Worm (Caenorhabditis elegans): ENCODE results near the gene C27B7.7.
A peak's percentile ranks its signal among the peaks of the same experiment; 100 is the strongest.

C27B7.7 gene

DNA sequence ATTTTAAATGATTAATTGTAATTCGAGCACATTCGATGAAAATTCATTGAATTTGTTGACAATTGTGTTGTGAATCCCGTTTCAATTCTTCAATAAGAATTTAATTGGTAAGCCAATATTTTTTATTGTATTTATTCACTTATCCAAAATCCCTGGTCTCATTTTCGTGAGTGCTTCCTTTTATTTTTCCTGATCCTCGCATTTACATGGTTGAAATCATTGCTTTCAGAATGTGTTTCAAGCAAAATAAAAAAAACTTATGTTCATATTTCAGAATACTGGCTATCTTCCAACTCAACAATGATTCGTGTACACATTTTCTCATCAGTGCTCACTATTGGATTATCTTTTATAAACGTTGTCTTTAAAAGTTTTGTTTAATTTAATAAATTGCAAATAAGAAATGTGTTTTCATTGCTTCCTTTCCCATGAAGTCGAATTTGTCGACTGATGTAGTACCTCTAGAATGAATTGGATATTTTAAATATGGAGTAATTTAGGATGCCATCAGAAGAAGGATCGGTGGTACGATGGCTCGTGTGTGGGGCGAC, 23.2 kb downstream of the C27B7.7 start, which contains the start of the genes D1046.18 and slc-25A26:
TSS of gene D1046.18 (plus strand) at position 301 of the 551 bp plus-strand sequence.
TSS of gene slc-25A26 (plus strand) at position 501 of the 551 bp plus-strand sequence.
- TF ChIP-seq lin-40 (tag; optimal IDR thresholded peaks at IDR 0.05) (no peak), nhr-90 (tag; optimal IDR thresholded peaks at IDR 0.05) (no peak)

DNA sequence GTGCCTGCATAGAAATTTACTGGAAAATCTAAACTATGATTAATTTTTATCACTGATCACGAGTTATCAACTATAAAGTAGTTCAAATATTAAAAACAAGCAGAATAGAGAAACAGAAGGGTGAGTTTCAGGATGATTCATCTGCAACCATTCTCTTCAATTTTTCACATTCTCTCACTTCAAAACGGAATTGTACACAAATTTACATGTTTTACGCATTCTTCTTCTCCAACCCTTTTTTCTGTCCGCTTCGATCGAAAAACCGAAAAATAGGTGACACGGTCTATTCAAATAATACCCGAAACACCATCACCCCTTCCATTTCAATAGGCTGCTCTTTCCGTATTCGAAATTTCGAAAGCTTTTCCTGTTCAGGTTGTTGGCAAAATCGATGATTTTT, 26.7 kb downstream of the C27B7.7 start, which contains the start of gene D1046.4:
TSS of gene D1046.4 (plus strand) at position 301 of the 400 bp plus-strand sequence.
- TF ChIP-seq zim-3 (tag; optimal IDR thresholded peaks at IDR 0.05): no peak
- no peak for TF ChIP-seq nhr-27 (tag; optimal IDR thresholded peaks at IDR 0.05)
- TF ChIP-seq F57C9.4 (tag; optimal IDR thresholded peaks at IDR 0.05): no peak
- TF ChIP-seq egl-18 (GFP tag; IDR thresholded peaks at IDR 0.05): no peak

DNA sequence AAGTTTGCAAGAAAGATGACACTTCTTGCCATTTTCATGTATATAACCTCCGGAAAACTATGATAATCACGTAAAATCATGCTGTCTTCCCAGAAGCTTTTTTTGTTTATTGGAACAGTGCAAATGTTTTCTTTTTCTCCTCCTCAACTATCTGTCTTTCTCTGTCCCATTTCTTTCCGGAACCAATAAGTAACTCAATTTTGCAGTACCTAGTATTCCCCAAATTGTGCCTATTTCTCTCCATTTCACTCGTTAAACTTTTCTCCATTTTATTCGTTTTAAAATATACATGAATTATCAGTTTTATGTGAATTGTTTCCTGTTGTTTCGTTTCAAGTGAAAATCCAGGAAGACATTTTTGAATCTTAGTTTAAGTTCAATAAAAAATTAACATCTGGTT, 36.6 kb downstream of the C27B7.7 start:
- TF ChIP-seq snpc-1.3 (tag; optimal IDR thresholded peaks at IDR 0.05; ENCODE audit: insufficient read depth): no peak
- TF ChIP-seq madf-8 (GFP tag; conservative IDR thresholded peaks at IDR 0.05): no peak
- TF ChIP-seq ekl-4 (GFP tag; IDR thresholded peaks at IDR 0.05): no peak
- TF ChIP-seq D2030.7 (GFP tag; IDR thresholded peaks at IDR 0.05): no peak
- TF ChIP-seq T26A5.8 (tag; optimal IDR thresholded peaks at IDR 0.05): no peak
- TF ChIP-seq lag-1 (GFP tag; IDR thresholded peaks at IDR 0.05): no peak
- TF ChIP-seq unc-130 (GFP tag; optimal IDR thresholded peaks at IDR 0.05): no peak
- TF ChIP-seq ztf-18 (tag; optimal IDR thresholded peaks at IDR 0.05): no peak
- TF ChIP-seq bed-2 (GFP tag; IDR thresholded peaks at IDR 0.05): no peak
- no peak for TF ChIP-seq nfyb-1 (GFP tag; IDR thresholded peaks at IDR 0.05)
- TF ChIP-seq F10E7.11 (tag; optimal IDR thresholded peaks at IDR 0.05): no peak
- no peak for TF ChIP-seq attf-5 (GFP tag; optimal IDR thresholded peaks at IDR 0.05)
- no peak for TF ChIP-seq bed-1 (GFP tag; IDR thresholded peaks at IDR 0.05)
- no peak for TF ChIP-seq hsf-1 (GFP tag; IDR thresholded peaks at IDR 0.05)
- TF ChIP-seq F39B2.1 (GFP tag; IDR thresholded peaks at IDR 0.05): no peak
- TF ChIP-seq ceh-91 (GFP tag; IDR thresholded peaks at IDR 0.05): no peak
- no peak for TF ChIP-seq B0035.1 (tag; optimal IDR thresholded peaks at IDR 0.05)

DNA sequence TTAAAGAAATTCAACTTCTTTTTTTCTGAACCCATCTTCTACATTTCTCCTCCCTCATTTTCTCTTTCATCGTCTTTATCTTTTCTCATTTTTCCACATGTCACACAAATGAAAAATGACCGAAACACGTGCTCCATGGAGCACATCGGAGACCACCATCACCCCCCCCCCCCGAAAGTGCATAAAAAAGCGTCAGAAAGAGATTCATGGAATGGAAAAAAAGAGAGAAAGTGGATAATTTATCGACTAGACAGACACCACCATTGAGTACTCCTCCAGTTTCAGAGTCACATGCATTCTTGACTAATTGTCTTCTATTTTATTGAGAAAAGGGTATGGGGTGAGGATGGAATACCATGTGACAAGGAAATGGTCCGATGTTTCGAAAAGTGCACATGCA, 40.3 kb downstream of the C27B7.7 start:
- TF ChIP-seq ekl-4 (GFP tag; IDR thresholded peaks at IDR 0.05) (no peak), nfya-1 (tag; optimal IDR thresholded peaks at IDR 0.05; ENCODE audit: borderline replicate concordance, insufficient read depth) (no peak), somi-1 (GFP tag; optimal IDR thresholded peaks at IDR 0.05) (peak; percentile 13), K12H6.12 (tag; optimal IDR thresholded peaks at IDR 0.05) (peak; percentile 33), mxl-1 (tag; optimal IDR thresholded peaks at IDR 0.05) (no peak), lin-35 (GFP tag; optimal IDR thresholded peaks at IDR 0.05) (peak in 1 of 3 experiments; percentile 17)

DNA sequence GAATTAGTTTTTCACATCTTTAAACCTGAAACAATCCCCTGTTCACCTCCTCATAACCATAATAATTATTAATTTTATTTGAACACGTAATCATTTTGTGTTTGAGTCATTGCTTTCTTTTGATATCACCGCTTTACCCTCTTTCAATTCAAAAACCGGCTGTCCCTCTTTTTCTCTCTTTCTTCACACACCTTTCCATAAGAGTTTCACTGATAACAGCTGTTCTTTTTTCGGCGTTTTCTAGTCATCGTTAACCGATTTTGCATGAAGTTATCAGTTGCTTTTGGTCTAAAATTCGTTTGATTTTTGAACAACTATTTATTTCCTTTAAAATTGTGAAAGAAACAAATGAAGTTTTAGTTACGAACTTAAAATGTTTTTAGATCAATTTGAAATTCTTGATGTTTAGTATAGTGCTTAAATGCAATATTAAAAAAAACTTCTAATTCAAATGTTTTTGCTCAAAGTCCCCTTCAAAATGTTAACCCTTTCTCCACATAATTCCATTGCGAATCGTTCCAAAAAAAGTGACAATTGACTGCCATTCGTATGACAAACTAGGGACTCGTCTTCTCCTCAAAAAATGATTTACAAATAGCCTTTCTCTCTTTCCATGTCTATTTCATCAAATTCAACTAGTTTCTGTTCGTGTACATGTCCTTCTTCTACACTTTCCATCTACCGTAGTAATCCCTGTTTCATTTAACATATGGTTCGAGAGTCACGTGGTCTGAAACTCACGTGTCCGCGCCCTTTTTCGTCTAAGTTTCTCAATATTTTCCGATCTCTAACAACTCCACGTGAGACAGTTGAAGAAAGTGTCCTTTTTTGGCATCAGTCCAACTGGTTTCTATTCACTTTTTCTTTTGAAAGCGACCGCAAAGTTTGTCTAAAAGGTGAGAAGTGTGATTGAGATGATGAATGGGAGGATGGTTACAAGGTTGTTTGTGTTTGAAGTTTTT, 42.5 kb downstream of the C27B7.7 start:
- peak; percentile 95 for TF ChIP-seq somi-1 (GFP tag; optimal IDR thresholded peaks at IDR 0.05)
- peak; percentile 69 for TF ChIP-seq F22D6.2 (tag; optimal IDR thresholded peaks at IDR 0.05)
- peak; percentile 70 for TF ChIP-seq ceh-27 (GFP tag; optimal IDR thresholded peaks at IDR 0.05)
- no peak for TF ChIP-seq egrh-3 (GFP tag; IDR thresholded peaks at IDR 0.05)
- TF ChIP-seq let-526 (GFP tag; IDR thresholded peaks at IDR 0.05): no peak; the same call in 1 of the 2 replicates
- peak; percentile 19 for TF ChIP-seq die-1 (tag; optimal IDR thresholded peaks at IDR 0.05)
- peak; percentile 56 for TF ChIP-seq hmg-1.2 (GFP tag; IDR thresholded peaks at IDR 0.05)
- no peak for TF ChIP-seq pha-4 (tag; optimal IDR thresholded peaks at IDR 0.05)
- TF ChIP-seq F52B5.7 (tag; optimal IDR thresholded peaks at IDR 0.05): no peak
- TF ChIP-seq tbp1 (GFP tag; optimal IDR thresholded peaks at IDR 0.05): peak; percentile 45
- peak; percentile 50 for TF ChIP-seq gei-17 (GFP tag; optimal IDR thresholded peaks at IDR 0.05)
- peak; percentile 62 for TF ChIP-seq attf-5 (GFP tag; optimal IDR thresholded peaks at IDR 0.05)
- peak; percentile 32 for TF ChIP-seq tlf-1 (GFP tag; optimal IDR thresholded peaks at IDR 0.05)
- peak; percentile 43 for TF ChIP-seq ztf-22 (GFP tag; optimal IDR thresholded peaks at IDR 0.05)
